Worm (Caenorhabditis elegans) whole organism, L4 larva: Measurements from ENCODE around the gene nep-10.

Experiments used
- D1046.2 ChIP-seq: fragments of 200-800 bp; sonication (Bioruptor generic); IDR thresholded peaks from 2 replicates; pipeline ENCODE4 v1.3.6; 2022; ENCODE audit warnings: missing genetic modification characterization, missing compliant biosample characterization
- F26F4.8 ChIP-seq: fragments of 200-800 bp; sonication (Bioruptor generic); conservative IDR thresholded peaks from 2 replicates; pipeline ENCODE4 v1.3.6; 2022; ENCODE audit warnings: missing genetic modification characterization, missing compliant biosample characterization
- F44E2.7 ChIP-seq: fragments of 200-800 bp; sonication (Bioruptor generic); IDR thresholded peaks from 2 replicates; pipeline ENCODE4 v2.1.2; 2022; ENCODE audit warnings: missing genetic modification characterization, missing compliant biosample characterization
- R02D3.7 ChIP-seq: fragments of 150-350 bp; sonication (generic microtip); optimal IDR thresholded peaks from 3 replicates; lab custom pipeline; 2014; ENCODE audit warnings: missing biosample characterization, missing genetic modification characterization
- T20F7.1 ChIP-seq: fragments of 200-800 bp; sonication (Bioruptor generic); optimal IDR thresholded peaks from 2 replicates; lab custom pipeline; 2018; ENCODE audit warnings: mild to moderate bottlenecking, missing genetic modification characterization, missing compliant biosample characterization
- T26A8.4 ChIP-seq: fragments of 200-800 bp; sonication (Bioruptor generic); IDR thresholded peaks from 2 replicates; pipeline ENCODE4 v1.3.6; 2022; ENCODE audit warnings: missing genetic modification characterization, missing compliant biosample characterization
- Y75B8A.6 ChIP-seq: fragments of 200-800 bp; sonication (Bioruptor generic); IDR thresholded peaks from 2 replicates; pipeline ENCODE4 v1.3.6; 2022; ENCODE audit warnings: missing genetic modification reagents, missing genetic modification characterization, missing compliant biosample characterization
- aha-1 ChIP-seq: fragments of 150-350 bp; peaks from one replicate; lab custom pipeline; 2014; ENCODE audit warnings: missing biosample characterization, missing genetic modification characterization
- ama-1 ChIP-seq: fragments of 150-350 bp; optimal IDR thresholded peaks from 2 replicates; lab custom pipeline; 2014; ENCODE audit warnings: inconsistent platforms, mixed read lengths
- attf-4 ChIP-seq: sonication (generic microtip); optimal IDR thresholded peaks from 3 replicates; lab custom pipeline; 2017; ENCODE audit warnings: missing biosample characterization, missing genetic modification characterization
- ceh-20 ChIP-seq: fragments of 200-800 bp; sonication (Bioruptor generic); IDR thresholded peaks from 2 replicates; pipeline ENCODE4 v1.3.6; 2022; ENCODE audit warnings: missing genetic modification reagents, missing genetic modification characterization, missing compliant biosample characterization
- ces-1 ChIP-seq: fragments of 150-350 bp; sonication (generic microtip); optimal IDR thresholded peaks from 4 replicates; lab custom pipeline; 2014; ENCODE audit warnings: missing biosample characterization, missing genetic modification reagents, missing genetic modification characterization
- ctbp-1 ChIP-seq: fragments of 200-800 bp; sonication (Bioruptor generic); IDR thresholded peaks from 2 replicates; pipeline ENCODE4 v1.3.6; 2022; ENCODE audit warnings: missing genetic modification reagents, missing genetic modification characterization, missing compliant biosample characterization
- daf-8 ChIP-seq: fragments of 200-800 bp; sonication (Bioruptor generic); IDR thresholded peaks from 2 replicates; pipeline ENCODE4 v1.3.6; 2022; ENCODE audit warnings: missing genetic modification characterization, missing compliant biosample characterization
- dmd-6 ChIP-seq: fragments of 200-800 bp; sonication (Bioruptor generic); IDR thresholded peaks from 2 replicates; pipeline ENCODE4 v1.3.6; 2022; ENCODE audit warnings: missing genetic modification reagents, missing genetic modification characterization, missing compliant biosample characterization
- dpl-1 ChIP-seq: fragments of 150-350 bp; optimal IDR thresholded peaks from 2 replicates; lab custom pipeline; 2014; ENCODE audit warnings: missing biosample characterization, missing genetic modification reagents, missing genetic modification characterization
- egl-43 ChIP-seq: fragments of 200-800 bp; sonication (Bioruptor generic); IDR thresholded peaks from 2 replicates; pipeline ENCODE4 v1.3.6; 2022; ENCODE audit warnings: missing genetic modification reagents, missing genetic modification characterization, missing compliant biosample characterization
- hlh-11 ChIP-seq: fragments of 200-800 bp; sonication (Bioruptor generic); optimal IDR thresholded peaks from 2 replicates; lab custom pipeline; 2018; ENCODE audit warnings: mild to moderate bottlenecking, missing genetic modification characterization, missing compliant biosample characterization
- hmg-1.1 ChIP-seq: fragments of 200-800 bp; sonication (Bioruptor generic); IDR thresholded peaks from 2 replicates; pipeline ENCODE4 v1.3.6; 2022; ENCODE audit warnings: missing genetic modification reagents, missing genetic modification characterization, missing compliant biosample characterization
- lin-13 ChIP-seq: fragments of 150-350 bp; optimal IDR thresholded peaks from 2 replicates; lab custom pipeline; 2014; ENCODE audit warnings: missing biosample characterization, missing genetic modification reagents, missing genetic modification characterization
- lin-15B ChIP-seq: fragments of 150-350 bp; sonication (generic microtip); optimal IDR thresholded peaks from 3 replicates; lab custom pipeline; 2014; ENCODE audit warnings: missing biosample characterization, missing genetic modification characterization
- lin-39 ChIP-seq: fragments of 150-350 bp; optimal IDR thresholded peaks from 2 replicates; lab custom pipeline; 2014; ENCODE audit warnings: missing biosample characterization, missing genetic modification reagents, missing genetic modification characterization
- madf-5 ChIP-seq, 2 experiments: fragments of 200-800 bp; sonication (Bioruptor generic); IDR thresholded peaks; 2 replicates each; pipeline ENCODE4 v1.3.6; 2022; ENCODE audit warnings: missing compliant biosample characterization in 2 of 2, missing genetic modification characterization in 2 of 2
- madf-9 ChIP-seq: fragments of 200-800 bp; sonication (Bioruptor generic); conservative IDR thresholded peaks from 2 replicates; pipeline ENCODE4 v1.3.6; 2022; ENCODE audit warnings: missing genetic modification reagents, missing genetic modification characterization, missing compliant biosample characterization
- mdl-1 ChIP-seq, 2 experiments: fragments of 150-350 bp in 1 of 2; sonication (generic microtip) in 1 of 2; optimal IDR thresholded peaks; 2 replicates each; lab custom pipeline; 2014 to 2017; ENCODE audit warnings: missing biosample characterization in 2 of 2, missing genetic modification characterization in 2 of 2
- mdt-29 ChIP-seq: fragments of 200-800 bp; sonication (Bioruptor generic); IDR thresholded peaks from 2 replicates; pipeline ENCODE4 v1.3.6; 2022; ENCODE audit warnings: missing genetic modification reagents, missing genetic modification characterization, missing compliant biosample characterization
- mes-2 ChIP-seq: sonication (generic microtip); optimal IDR thresholded peaks from 2 replicates; lab custom pipeline; 2016; ENCODE audit warnings: missing genotype, mild to moderate bottlenecking, missing genetic modification characterization, missing compliant biosample characterization; ENCODE audit not compliant: poor library complexity, severe bottlenecking
- nhr-11 ChIP-seq: fragments of 150-350 bp; optimal IDR thresholded peaks from 2 replicates; lab custom pipeline; 2014; ENCODE audit warnings: missing biosample characterization, missing genetic modification characterization
- nhr-28 ChIP-seq: fragments of 150-350 bp; optimal IDR thresholded peaks from 2 replicates; lab custom pipeline; 2014; ENCODE audit warnings: missing biosample characterization, missing genetic modification characterization
- nhr-6 ChIP-seq: fragments of 150-350 bp; optimal IDR thresholded peaks from 2 replicates; lab custom pipeline; 2014; ENCODE audit warnings: missing biosample characterization, missing genetic modification characterization
- nhr-76 ChIP-seq: fragments of 150-350 bp; optimal IDR thresholded peaks from 2 replicates; lab custom pipeline; 2014; ENCODE audit warnings: missing biosample characterization, missing genetic modification characterization
- php-3 ChIP-seq: fragments of 200-800 bp; sonication (Bioruptor generic); IDR thresholded peaks from 2 replicates; pipeline ENCODE4 v1.3.6; 2022; ENCODE audit warnings: missing genetic modification reagents, missing genetic modification characterization, missing compliant biosample characterization
- pqm-1 ChIP-seq: sonication (generic microtip); optimal IDR thresholded peaks from 2 replicates; lab custom pipeline; 2017; ENCODE audit warnings: missing biosample characterization, missing genetic modification characterization
- rbr-2 ChIP-seq: sonication (generic microtip); optimal IDR thresholded peaks from 2 replicates; lab custom pipeline; 2016; ENCODE audit warnings: missing genotype, missing genetic modification characterization, missing compliant biosample characterization
- sdz-12 ChIP-seq: fragments of 200-800 bp; sonication (Bioruptor generic); optimal IDR thresholded peaks from 2 replicates; lab custom pipeline; 2018; ENCODE audit warnings: mild to moderate bottlenecking, missing genetic modification characterization, missing compliant biosample characterization
- set-16 ChIP-seq: fragments of 200-800 bp; sonication (Bioruptor generic); IDR thresholded peaks from 2 replicates; pipeline ENCODE4 v1.3.6; 2022; ENCODE audit warnings: missing genetic modification reagents, missing genetic modification characterization, missing compliant biosample characterization
- snpc-1.2 ChIP-seq: fragments of 200-800 bp; sonication (Bioruptor generic); IDR thresholded peaks from 2 replicates; pipeline ENCODE4 v1.3.6; 2022; ENCODE audit warnings: missing genetic modification reagents, missing genetic modification characterization, missing compliant biosample characterization
- snpc-4 ChIP-seq: fragments of 150-350 bp; optimal IDR thresholded peaks from 2 replicates; lab custom pipeline; 2014; ENCODE audit warnings: missing biosample characterization, missing genetic modification characterization
- tag-97 ChIP-seq: fragments of 200-800 bp; sonication (Bioruptor generic); IDR thresholded peaks from 2 replicates; pipeline ENCODE4 v1.3.6; 2022; ENCODE audit warnings: missing genetic modification characterization, missing compliant biosample characterization
- unc-39 ChIP-seq: sonication (generic microtip); optimal IDR thresholded peaks from 2 replicates; lab custom pipeline; 2017; ENCODE audit warnings: missing biosample characterization, missing genetic modification characterization
- vab-7 ChIP-seq: fragments of 200-800 bp; sonication (Bioruptor generic); IDR thresholded peaks from 2 replicates; pipeline ENCODE4 v1.3.6; 2022; ENCODE audit warnings: missing genetic modification reagents, missing genetic modification characterization, missing compliant biosample characterization
- zag-1 ChIP-seq: fragments of 150-350 bp; optimal IDR thresholded peaks from 2 replicates; lab custom pipeline; 2014; ENCODE audit warnings: missing biosample characterization, missing genetic modification characterization
- zfp-2 ChIP-seq: sonication (generic microtip); optimal IDR thresholded peaks from 2 replicates; lab custom pipeline; 2016; ENCODE audit warnings: mild to moderate bottlenecking, missing genetic modification characterization, missing compliant biosample characterization
- zfp-3 ChIP-seq: fragments of 200-800 bp; sonication (Bioruptor generic); conservative IDR thresholded peaks from 2 replicates; pipeline ENCODE4 v1.3.6; 2022; ENCODE audit warnings: missing genetic modification reagents, missing genetic modification characterization, missing compliant biosample characterization
- zip-2 ChIP-seq: fragments of 150-350 bp; optimal IDR thresholded peaks from 2 replicates; lab custom pipeline; 2014; ENCODE audit warnings: missing biosample characterization, missing genetic modification characterization
- ztf-11 ChIP-seq: fragments of 150-350 bp; optimal IDR thresholded peaks from 2 replicates; lab custom pipeline; 2014; ENCODE audit warnings: missing biosample characterization, missing genetic modification characterization
- ztf-7 ChIP-seq: fragments of 150-350 bp; optimal IDR thresholded peaks from 2 replicates; lab custom pipeline; 2014; ENCODE audit warnings: missing biosample characterization, missing genetic modification characterization

nep-10 gene

ce11 chrII:3440641-3440926 is 37.8 kb upstream of the nep-10 start, which contains the start of gene C16C8.17 (continued):
- no peak for TF ChIP-seq T20F7.1 (GFP tag; lab: Kevin White, UChicago)
- no peak for TF ChIP-seq D1046.2
- no peak for TF ChIP-seq nhr-11
- TF ChIP-seq, all 104 proteins: peak for 0

- TF ChIP-seq mdl-1 (tag; optimal IDR thresholded peaks at IDR 0.05; lab: Kevin White, UChicago) (no peak), pqm-1 (peak; percentile 55), daf-8 (GFP tag; lab: Robert Waterston, UW) (no peak), dmd-6 (GFP tag; lab: Robert Waterston, UW) (peak; percentile 63), nhr-28 (tag; lab: Kevin White, UChicago) (peak; percentile 60), php-3 (GFP tag; lab: Robert Waterston, UW) (0 out of 2 replicates have a peak, but pooled peaks have one; percentile 22), F26F4.8 (GFP tag; lab: Robert Waterston, UW) (no peak)
These were observed 37.3 kb upstream of the nep-10 start for ce11 chrII:3439842-3440640.

- peak; percentile 71 for TF ChIP-seq aha-1
- peak; percentile 26; the same call in 1 of the 2 replicates for TF ChIP-seq madf-9 (GFP tag; lab: Robert Waterston, UW)
- no peak; the same call in 1 of the 2 replicates for TF ChIP-seq Y75B8A.6 (GFP tag; lab: Robert Waterston, UW)
- TF ChIP-seq mdl-1 (tag; optimal IDR thresholded peaks at IDR 0.05; lab: Kevin White, UChicago): no peak
- TF ChIP-seq set-16 (GFP tag; lab: Robert Waterston, UW): peak; percentile 95
- TF ChIP-seq lin-13 (GFP tag; lab: Kevin White, UChicago): peak; percentile 58
- peak; percentile 73; the same call in 1 of the 2 replicates for TF ChIP-seq zfp-3 (GFP tag; lab: Robert Waterston, UW)
- TF ChIP-seq hmg-1.1 (GFP tag; lab: Robert Waterston, UW): peak; percentile 75; the same call in 1 of the 2 replicates
- no peak for TF ChIP-seq tag-97
- no peak for TF ChIP-seq zip-2
- no peak for TF ChIP-seq R02D3.7
- TF ChIP-seq rbr-2: peak; percentile 48
- TF ChIP-seq vab-7 (GFP tag; lab: Robert Waterston, UW): peak; percentile 84
- peak; percentile 80; the same call in 1 of the 2 replicates for TF ChIP-seq snpc-1.2 (GFP tag; lab: Robert Waterston, UW)
- peak; percentile 59; the same call in 1 of the 2 replicates for TF ChIP-seq ceh-20 (GFP tag; lab: Robert Waterston, UW)
- TF ChIP-seq ztf-7: no peak
- peak; percentile 68 for TF ChIP-seq nhr-28 (tag; lab: Kevin White, UChicago)
- TF ChIP-seq nhr-76 (tag; lab: Kevin White, UChicago): no peak
- TF ChIP-seq hlh-11: peak; percentile 81
- TF ChIP-seq lin-39 (tag; lab: Kevin White, UChicago): no peak
- no peak for TF ChIP-seq lin-15B (tag; lab: Kevin White, UChicago)
- peak; percentile 86 for TF ChIP-seq mdt-29 (GFP tag; lab: Robert Waterston, UW)
- no peak for TF ChIP-seq ama-1
- TF ChIP-seq zag-1 (tag; lab: Kevin White, UChicago): no peak
- no peak for TF ChIP-seq nhr-6 (tag; lab: Kevin White, UChicago)
- no peak for TF ChIP-seq dpl-1
- peak; percentile 87 for TF ChIP-seq egl-43 (GFP tag; lab: Robert Waterston, UW)
- peak; percentile 67 for TF ChIP-seq ctbp-1
- peak; percentile 77; the same call in 1 of the 2 replicates for TF ChIP-seq F44E2.7 (GFP tag; lab: Robert Waterston, UW)
- TF ChIP-seq sdz-12: peak; percentile 40
- TF ChIP-seq pqm-1: peak; percentile 67
- peak; percentile 74 for TF ChIP-seq T26A8.4 (GFP tag; lab: Robert Waterston, UW)
- no peak for TF ChIP-seq unc-39 (tag; lab: Kevin White, UChicago)
- TF ChIP-seq ces-1 (GFP tag; lab: Kevin White, UChicago): no peak
- TF ChIP-seq zfp-2 (tag; lab: Kevin White, UChicago): peak; percentile 6
- no peak for TF ChIP-seq attf-4 (tag; lab: Kevin White, UChicago)
- TF ChIP-seq mes-2 (tag; lab: Kevin White, UChicago): peak; percentile 37
- peak; percentile 58 to 81; a peak in 2 of 4 replicates for TF ChIP-seq madf-5 (GFP tag; IDR thresholded peaks at IDR 0.05; lab: Robert Waterston, UW)
- no peak for TF ChIP-seq snpc-4 (tag; lab: Kevin White, UChicago)
- TF ChIP-seq ztf-11 (tag; lab: Kevin White, UChicago): no peak
These were observed 36.5 kb upstream of the nep-10 start for ce11 chrII:3439244-3439698.
